Fruit fly (Drosophila melanogaster) whole organism, larva: Measurements from ENCODE around the gene CG9386.

Experiments
- noc ChIP-seq: fragments of 200-800 bp; sonication (Bioruptor generic); optimal IDR thresholded peaks from 3 replicates; lab custom pipeline; 2019; ENCODE audit warnings: missing biosample characterization, mild to moderate bottlenecking, missing genetic modification characterization, moderate library complexity

The CG9386 gene

dm6 chr3R:9551659-9552435 is 3.4 kb downstream of the CG9386 start, which contains the start of the genes mura and RnpS1:
TSS of gene mura (minus strand) at chr3R:9551806.
TSS of gene RnpS1 (plus strand) at chr3R:9552034.
- peak; percentile 61 for TF ChIP-seq noc (tag; lab: Kevin White, UChicago)

dm6 chr3R:9551013-9551658 is 4.1 kb downstream of the CG9386 start:
- TF ChIP-seq noc (tag; lab: Kevin White, UChicago) = no peak

DNA sequence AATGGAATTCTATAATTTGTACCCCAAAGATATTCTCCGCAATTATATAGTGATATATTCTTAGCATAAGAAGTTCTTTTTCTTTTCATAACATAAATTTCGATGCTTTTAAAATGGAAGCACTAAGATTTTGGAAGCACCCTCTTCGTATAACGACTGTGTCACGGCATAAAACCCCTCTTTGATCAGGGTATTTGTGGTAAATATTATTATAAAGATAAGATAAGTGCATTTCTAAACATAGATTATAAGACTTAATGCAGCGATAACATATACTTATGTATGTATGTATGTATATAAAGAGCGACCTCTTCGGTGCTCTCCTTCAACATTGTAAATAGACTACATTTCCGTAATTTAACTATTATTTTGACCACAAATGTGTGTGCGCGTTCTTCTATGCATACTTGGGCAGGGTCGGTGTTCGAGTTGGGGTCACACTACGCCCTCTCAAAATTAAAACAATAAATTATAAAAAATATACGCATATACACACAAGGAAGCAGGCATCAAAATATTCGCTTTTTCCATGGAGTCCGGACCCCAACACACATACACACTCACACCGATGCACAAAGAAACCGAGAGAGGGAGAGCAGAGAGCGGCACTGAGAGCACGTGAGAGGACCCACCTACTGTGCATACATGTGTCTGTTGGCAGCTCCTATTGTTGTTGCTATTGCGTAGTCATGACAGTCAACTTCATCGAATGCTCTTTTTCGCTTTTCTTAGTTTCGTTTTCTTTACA is 4.8 kb downstream of the CG9386 start:
- no peak for TF ChIP-seq noc (tag; lab: Kevin White, UChicago)

DNA sequence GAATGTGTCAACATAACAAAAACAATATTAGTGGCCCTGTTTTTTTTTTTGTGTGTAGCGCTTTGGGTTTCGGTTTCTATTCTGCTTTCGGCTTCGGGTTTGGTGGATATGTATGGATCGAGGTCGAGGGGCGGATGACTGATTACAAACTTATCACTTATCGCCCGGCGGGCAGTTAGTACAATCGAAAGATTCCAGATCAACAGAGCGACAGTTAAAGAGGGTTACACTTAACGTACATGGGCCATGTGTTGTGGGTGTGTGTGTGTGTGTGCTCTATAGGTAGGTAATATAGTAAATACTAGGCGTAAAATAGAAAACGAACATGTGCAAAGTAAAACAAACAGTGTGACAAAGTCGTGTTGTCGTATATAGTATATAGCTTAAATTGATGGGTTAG is 6.4 kb downstream of the CG9386 start:
- no peak for TF ChIP-seq noc (tag; lab: Kevin White, UChicago)

DNA sequence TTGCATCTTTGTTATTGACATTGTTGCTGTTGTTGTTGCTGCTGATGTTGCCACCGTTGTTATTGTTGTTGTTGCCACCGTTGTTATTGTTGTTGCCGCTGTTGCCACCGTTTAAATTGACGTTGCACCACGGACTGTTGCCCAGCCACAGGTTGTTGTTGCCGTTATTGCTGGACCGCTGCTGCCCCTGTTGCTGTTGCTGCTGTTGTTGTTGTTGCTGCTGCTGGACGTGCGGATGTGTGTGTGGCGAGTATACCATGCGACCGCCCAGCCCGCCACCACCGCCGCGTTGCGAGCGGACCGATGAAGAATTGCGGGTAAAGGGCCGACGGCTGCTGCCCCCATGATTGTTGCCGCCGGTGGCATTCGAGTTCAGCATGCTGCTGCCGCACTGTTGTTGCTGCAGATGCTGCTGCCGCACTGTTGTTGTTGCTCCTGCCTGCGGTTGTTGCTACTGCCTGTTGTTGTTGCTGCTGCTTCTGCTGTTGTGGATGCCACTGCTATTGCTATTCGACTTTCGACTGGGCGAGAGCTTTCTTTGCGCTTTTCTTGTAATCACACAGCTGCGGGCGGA is 8.3 kb downstream of the CG9386 start:
- no peak for TF ChIP-seq noc (tag; lab: Kevin White, UChicago)

dm6 chr3R:9543495-9544180 is 11.6 kb downstream of the CG9386 start:
- no peak for TF ChIP-seq noc (tag; lab: Kevin White, UChicago)

DNA sequence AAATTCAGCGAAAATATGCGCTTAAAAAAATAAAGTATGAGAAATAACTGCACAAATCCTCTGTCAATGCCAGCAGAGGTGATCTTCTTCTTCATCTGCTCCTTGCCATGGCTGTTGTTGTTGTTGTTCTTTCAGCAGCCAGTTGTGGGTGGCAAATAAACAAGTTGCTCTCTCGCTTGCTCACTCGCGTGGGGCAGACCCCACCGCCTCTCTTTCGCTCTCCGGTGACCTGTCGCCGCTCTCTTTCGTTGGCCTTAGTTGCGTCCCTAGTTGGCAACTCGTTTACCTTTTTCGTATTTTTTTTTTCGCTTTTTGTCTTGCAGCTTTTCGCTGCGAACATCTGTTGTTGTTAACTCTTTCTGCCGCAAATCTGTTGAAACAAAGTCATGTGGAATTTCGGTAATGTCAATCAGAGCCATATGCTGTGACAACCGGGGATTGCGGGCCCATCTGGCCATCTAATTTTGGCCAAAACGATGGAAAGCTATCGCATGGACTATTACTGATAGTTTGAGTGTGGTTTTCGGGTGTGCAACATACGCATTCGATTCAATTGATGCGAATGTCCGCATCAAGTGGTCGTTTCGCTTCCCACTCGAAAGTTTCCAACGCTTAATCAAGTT is 20.5 kb downstream of the CG9386 start:
- TF ChIP-seq noc (tag; lab: Kevin White, UChicago) = no peak

dm6 chr3R:9534125-9534496 is 21.1 kb downstream of the CG9386 start:
- TF ChIP-seq noc (tag; lab: Kevin White, UChicago) = peak; percentile 79

- TF ChIP-seq noc (tag; lab: Kevin White, UChicago) = peak; percentile 98
Measured at dm6 chr3R:9533181-9534124, 21.8 kb downstream of the CG9386 start.

dm6 chr3R:9532437-9533180 is 22.6 kb downstream of the CG9386 start, which contains the start of gene by:
TSS of gene by (minus strand) at chr3R:9533011.
- TF ChIP-seq noc (tag; lab: Kevin White, UChicago) = no peak

- no peak for TF ChIP-seq noc (tag; lab: Kevin White, UChicago)
Measured at dm6 chr3R:9529913-9530312, 25.3 kb downstream of the CG9386 start.

dm6 chr3R:9529387-9529897 is 25.8 kb downstream of the CG9386 start:
- no peak for TF ChIP-seq noc (tag; lab: Kevin White, UChicago)
